Fruit fly (Drosophila melanogaster) Kc167 (cell line): ENCODE results near the gene CG14073.

Source experiments
- Myc ChIP-seq: fragments of >200 bp; optimal IDR thresholded peaks from 2 replicates; lab custom pipeline; 2017; ENCODE audit warnings: missing external identifiers
- Sin3A ChIP-seq: fragments of >200 bp; optimal IDR thresholded peaks from 2 replicates; lab custom pipeline; 2018; ENCODE audit warnings: missing external identifiers
- h ChIP-seq: fragments of >200 bp; optimal IDR thresholded peaks from 3 replicates; lab custom pipeline; 2018; ENCODE audit warnings: missing external identifiers
- insv ChIP-seq: fragments of >200 bp; optimal IDR thresholded peaks from 3 replicates; lab custom pipeline; 2018; ENCODE audit warnings: missing external identifiers
- psq ChIP-seq: fragments of >200 bp; optimal IDR thresholded peaks from 2 replicates; lab custom pipeline; 2017; ENCODE audit warnings: missing external identifiers
- ttk ChIP-seq: sonication (Bioruptor generic); optimal IDR thresholded peaks from 2 replicates; lab custom pipeline; 2017; ENCODE audit warnings: missing external identifiers

Gene CG14073

dm6 chr3L:18820638-18821382 lies at the start of gene CG14073, which contains the start of gene HipHop:
Gene CG14073 (minus strand): TSS chr3L:18820675.
Gene HipHop (plus strand): TSS chr3L:18821171.
- TF ChIP-seq Sin3A, result no peak
- TF ChIP-seq ttk (lab: Kevin White, UChicago), result no peak
- no peak for TF ChIP-seq Myc (lab: Kevin White, UChicago)
- no peak for TF ChIP-seq psq
- no peak for TF ChIP-seq insv (lab: Kevin White, UChicago)
- no peak for TF ChIP-seq h

- TF ChIP-seq insv (lab: Kevin White, UChicago), result no peak
- TF ChIP-seq Myc (lab: Kevin White, UChicago), result no peak
- TF ChIP-seq psq, result no peak
- no peak for TF ChIP-seq Sin3A
- TF ChIP-seq h, result no peak
Measured at dm6 chr3L:18870027-18870426, 49.6 kb upstream of the CG14073 start, which contains the start of gene Blos3. Gene Blos3 (plus strand): TSS chr3L:18870224.

dm6 chr3L:18869035-18869826 lies 48.8 kb upstream of the CG14073 start, which contains the start of gene Grx1:
Gene Grx1 (plus strand): TSS chr3L:18869230.
- no peak for TF ChIP-seq psq
- no peak for TF ChIP-seq insv (lab: Kevin White, UChicago)
- TF ChIP-seq Sin3A, result no peak
- TF ChIP-seq Myc (lab: Kevin White, UChicago), result no peak
- no peak for TF ChIP-seq ttk (lab: Kevin White, UChicago)
- no peak for TF ChIP-seq h

- TF ChIP-seq h (no peak), Myc (lab: Kevin White, UChicago) (no peak), Sin3A (no peak), insv (lab: Kevin White, UChicago) (no peak), ttk (lab: Kevin White, UChicago) (no peak), psq (no peak)
Measured at dm6 chr3L:18867521-18867920, 47.0 kb upstream of the CG14073 start, which contains the start of gene Dysb. Gene Dysb (plus strand): TSS chr3L:18867771.

dm6 chr3L:18865447-18866367 lies 45.2 kb upstream of the CG14073 start, which contains the start of gene CG14074:
Gene CG14074 (plus strand): TSS chr3L:18866225.
- no peak for TF ChIP-seq Sin3A
- no peak for TF ChIP-seq h
- TF ChIP-seq insv (lab: Kevin White, UChicago), result no peak
- no peak for TF ChIP-seq psq

- no peak for TF ChIP-seq psq
- no peak for TF ChIP-seq ttk (lab: Kevin White, UChicago)
- no peak for TF ChIP-seq h
- no peak for TF ChIP-seq insv (lab: Kevin White, UChicago)
- no peak for TF ChIP-seq Sin3A
- no peak for TF ChIP-seq Myc (lab: Kevin White, UChicago)
Measured at dm6 chr3L:18863327-18863726, 42.9 kb upstream of the CG14073 start, which contains the start of gene CG6865. Gene CG6865 (plus strand): TSS chr3L:18863647.

dm6 chr3L:18861893-18862292 lies 41.4 kb upstream of the CG14073 start:
- no peak for TF ChIP-seq Myc (lab: Kevin White, UChicago)
- no peak for TF ChIP-seq insv (lab: Kevin White, UChicago)
- TF ChIP-seq h, result no peak
- TF ChIP-seq ttk (lab: Kevin White, UChicago), result no peak
- TF ChIP-seq Sin3A, result no peak
- no peak for TF ChIP-seq psq

- TF ChIP-seq Sin3A, result no peak
- TF ChIP-seq h, result no peak
- no peak for TF ChIP-seq ttk (lab: Kevin White, UChicago)
- TF ChIP-seq psq, result no peak
- TF ChIP-seq Myc (lab: Kevin White, UChicago), result no peak
- no peak for TF ChIP-seq insv (lab: Kevin White, UChicago)
Measured at dm6 chr3L:18860467-18860866, 40.0 kb upstream of the CG14073 start.

- TF ChIP-seq Myc (lab: Kevin White, UChicago) (no peak), insv (lab: Kevin White, UChicago) (no peak), Sin3A (no peak), psq (no peak), ttk (lab: Kevin White, UChicago) (no peak)
Measured at dm6 chr3L:18854412-18854811, 33.9 kb upstream of the CG14073 start.

dm6 chr3L:18853439-18853838 lies 33.0 kb upstream of the CG14073 start:
- no peak for TF ChIP-seq h
- no peak for TF ChIP-seq psq
- TF ChIP-seq Myc (lab: Kevin White, UChicago), result no peak
- TF ChIP-seq insv (lab: Kevin White, UChicago), result no peak
- no peak for TF ChIP-seq Sin3A
- TF ChIP-seq ttk (lab: Kevin White, UChicago), result no peak

- TF ChIP-seq Myc (lab: Kevin White, UChicago) (no peak), Sin3A (no peak), ttk (lab: Kevin White, UChicago) (no peak), h (no peak), insv (lab: Kevin White, UChicago) (no peak), psq (no peak)
Measured at dm6 chr3L:18852223-18852622, 31.7 kb upstream of the CG14073 start.
